Worm (Caenorhabditis elegans): ENCODE measurements around the gene F42H10.6.
A peak's percentile ranks its signal among the peaks of the same experiment; 100 is the strongest.

Gene F42H10.6

ce11 chrIII:8449160-8449807 is 31.0 kb downstream of the F42H10.6 start, which contains the start of gene mrpl-32 (continued):
- TF ChIP-seq F39B2.1 (GFP tag; IDR thresholded peaks at IDR 0.05) (no peak), him-1 (tag; optimal IDR thresholded peaks at IDR 0.05) (no peak), F22D6.2 (tag; optimal IDR thresholded peaks at IDR 0.05) (no peak), ztf-3 (GFP tag; optimal IDR thresholded peaks at IDR 0.05) (no peak), B0019.2 (GFP tag; conservative IDR thresholded peaks at IDR 0.05) (no peak), dox-1 (GFP tag; IDR thresholded peaks at IDR 0.05) (no peak), attf-5 (GFP tag; optimal IDR thresholded peaks at IDR 0.05) (no peak), die-1 (tag; optimal IDR thresholded peaks at IDR 0.05) (no peak), hmg-20 (GFP tag; IDR thresholded peaks at IDR 0.05) (no peak), ceh-91 (GFP tag; IDR thresholded peaks at IDR 0.05) (no peak), lag-1 (GFP tag; IDR thresholded peaks at IDR 0.05) (no peak), madf-3 (GFP tag; IDR thresholded peaks at IDR 0.05) (no peak), sptf-2 (GFP tag; optimal IDR thresholded peaks at IDR 0.05) (no peak), dpff-1 (tag; optimal IDR thresholded peaks at IDR 0.05) (peak; percentile 12), ZK185.1 (tag; optimal IDR thresholded peaks at IDR 0.05; ENCODE audit: poor library complexity, severe bottlenecking) (no peak), cebp-1 (GFP tag; IDR thresholded peaks at IDR 0.05) (no peak), cebp-1 (tag; optimal IDR thresholded peaks at IDR 0.05) (peak; percentile 28), nhr-179 (tag; optimal IDR thresholded peaks at IDR 0.05) (no peak), somi-1 (GFP tag; optimal IDR thresholded peaks at IDR 0.05) (no peak), repo-1 (tag; optimal IDR thresholded peaks at IDR 0.05) (peak; percentile 89), rcor-1 (GFP tag; IDR thresholded peaks at IDR 0.05) (0 out of 2 replicates have a peak, but pooled peaks have one; percentile 5), nhr-27 (tag; optimal IDR thresholded peaks at IDR 0.05) (no peak), B0261.1 (tag; optimal IDR thresholded peaks at IDR 0.05) (peak; percentile 8), lin-26 (GFP tag; IDR thresholded peaks at IDR 0.05) (no peak), efl-1 (GFP tag; optimal IDR thresholded peaks at IDR 0.05) (peak; percentile 8), hrde-1 (tag; optimal IDR thresholded peaks at IDR 0.05; ENCODE audit: borderline replicate concordance) (no peak), lsy-27 (tag; optimal IDR thresholded peaks at IDR 0.05; ENCODE audit: borderline replicate concordance, insufficient read depth) (no peak), ceh-100 (GFP tag; IDR thresholded peaks at IDR 0.05) (0 out of 2 replicates have a peak, but pooled peaks have one; percentile 22), F57C9.4 (tag; optimal IDR thresholded peaks at IDR 0.05) (no peak), unc-62 (GFP tag; optimal IDR thresholded peaks at IDR 0.05) (no peak), ama-1 (optimal IDR thresholded peaks at IDR 0.05) (peak; percentile 30), ama-1 (GFP tag; optimal IDR thresholded peaks at IDR 0.05) (peak; percentile 2 to 54), lin-54 (GFP tag; optimal IDR thresholded peaks at IDR 0.05) (peak; percentile 62), pbrm-1 (GFP tag; IDR thresholded peaks at IDR 0.05) (0 out of 2 replicates have a peak, but pooled peaks have one; percentile 19), snpc-1.3 (tag; optimal IDR thresholded peaks at IDR 0.05; ENCODE audit: insufficient read depth) (peak; percentile 51), bed-1 (GFP tag; IDR thresholded peaks at IDR 0.05) (0 out of 2 replicates have a peak, but pooled peaks have one; percentile 79), sdz-38 (tag; optimal IDR thresholded peaks at IDR 0.05) (no peak), B0035.1 (tag; optimal IDR thresholded peaks at IDR 0.05) (no peak), C06A6.2 (GFP tag; conservative IDR thresholded peaks at IDR 0.05) (no peak), Y56A3A.18 (GFP tag; IDR thresholded peaks at IDR 0.05) (peak; percentile 82; the same call in 1 of the 2 replicates), F10E7.11 (tag; optimal IDR thresholded peaks at IDR 0.05) (peak; percentile 81), aptf-2 (GFP tag; conservative IDR thresholded peaks at IDR 0.05) (no peak), ceh-58 (GFP tag; IDR thresholded peaks at IDR 0.05) (0 out of 2 replicates have a peak, but pooled peaks have one; percentile 11), zim-3 (tag; optimal IDR thresholded peaks at IDR 0.05) (no peak), mxl-1 (tag; optimal IDR thresholded peaks at IDR 0.05) (no peak), ztf-22 (GFP tag; optimal IDR thresholded peaks at IDR 0.05) (no peak), let-526 (GFP tag; IDR thresholded peaks at IDR 0.05) (no peak), hlh-12 (tag; optimal IDR thresholded peaks at IDR 0.05) (no peak)
